Worm (Caenorhabditis elegans): ENCODE data around the gene F44E2.9.

Gene F44E2.9

ce11 chrIII:8827128-8827527 is 23.2 kb downstream of the F44E2.9 start, which contains the start of gene F54F2.9:
Gene F54F2.9 (minus strand): TSS chrIII:8827228.
- TF ChIP-seq aly-1 (tag; optimal IDR thresholded peaks at IDR 0.05) (no peak), pes-1 (GFP tag; IDR thresholded peaks at IDR 0.05) (no peak), tra-4 (tag; optimal IDR thresholded peaks at IDR 0.05) (no peak), ets-7 (tag; optimal IDR thresholded peaks at IDR 0.05) (no peak), F13C5.2 (tag; optimal IDR thresholded peaks at IDR 0.05) (no peak), flt-1 (GFP tag; IDR thresholded peaks at IDR 0.05) (no peak), hmbx-1 (tag; optimal IDR thresholded peaks at IDR 0.05) (no peak), ceh-13 (GFP tag; optimal IDR thresholded peaks at IDR 0.05) (no peak), ceh-36 (tag; optimal IDR thresholded peaks at IDR 0.05) (no peak), sea-1 (GFP tag; conservative IDR thresholded peaks at IDR 0.05) (no peak), tbx-11 (GFP tag; IDR thresholded peaks at IDR 0.05) (no peak)

ce11 chrIII:8824556-8824955 is 25.8 kb downstream of the F44E2.9 start:
- TF ChIP-seq B0310.2 (tag; optimal IDR thresholded peaks at IDR 0.05) (no peak), sea-1 (GFP tag; conservative IDR thresholded peaks at IDR 0.05) (no peak), tbx-11 (GFP tag; IDR thresholded peaks at IDR 0.05) (no peak), aly-1 (tag; optimal IDR thresholded peaks at IDR 0.05) (no peak), tbx-37 (GFP tag; conservative IDR thresholded peaks at IDR 0.05) (no peak), F13C5.2 (tag; optimal IDR thresholded peaks at IDR 0.05) (no peak), pes-1 (GFP tag; IDR thresholded peaks at IDR 0.05) (no peak), ceh-13 (GFP tag; optimal IDR thresholded peaks at IDR 0.05) (no peak), hmbx-1 (tag; optimal IDR thresholded peaks at IDR 0.05) (no peak), ceh-36 (tag; optimal IDR thresholded peaks at IDR 0.05) (no peak), flt-1 (GFP tag; IDR thresholded peaks at IDR 0.05) (no peak), ama-1 (optimal IDR thresholded peaks at IDR 0.05) (no peak), hmg-4 (GFP tag; optimal IDR thresholded peaks at IDR 0.05) (no peak), ets-7 (tag; optimal IDR thresholded peaks at IDR 0.05) (no peak)

- TF ChIP-seq ceh-36 (tag; optimal IDR thresholded peaks at IDR 0.05) (no peak), hnd-1 (tag; optimal IDR thresholded peaks at IDR 0.05) (no peak), F13C5.2 (tag; optimal IDR thresholded peaks at IDR 0.05) (no peak), ceh-13 (GFP tag; optimal IDR thresholded peaks at IDR 0.05) (no peak), tra-4 (tag; optimal IDR thresholded peaks at IDR 0.05) (no peak), flt-1 (GFP tag; IDR thresholded peaks at IDR 0.05) (no peak), tbx-37 (GFP tag; conservative IDR thresholded peaks at IDR 0.05) (no peak), tbx-11 (GFP tag; IDR thresholded peaks at IDR 0.05) (no peak), B0310.2 (tag; optimal IDR thresholded peaks at IDR 0.05) (no peak), scrt-1 (GFP tag; IDR thresholded peaks at IDR 0.05) (no peak), pes-1 (GFP tag; IDR thresholded peaks at IDR 0.05) (no peak), ama-1 (optimal IDR thresholded peaks at IDR 0.05) (no peak), ets-7 (tag; optimal IDR thresholded peaks at IDR 0.05) (no peak), sea-1 (GFP tag; conservative IDR thresholded peaks at IDR 0.05) (no peak), hmg-4 (GFP tag; optimal IDR thresholded peaks at IDR 0.05) (no peak), aly-1 (tag; optimal IDR thresholded peaks at IDR 0.05) (no peak), hmbx-1 (tag; optimal IDR thresholded peaks at IDR 0.05) (no peak)
These were observed 31.7 kb downstream of the F44E2.9 start, which contains the start of gene pat-2 for ce11 chrIII:8818599-8818998. Gene pat-2 (plus strand): TSS chrIII:8818899.

ce11 chrIII:8815699-8816098 is 34.6 kb downstream of the F44E2.9 start:
- TF ChIP-seq hnd-1 (tag; optimal IDR thresholded peaks at IDR 0.05) = no peak

- TF ChIP-seq hnd-1 (tag; optimal IDR thresholded peaks at IDR 0.05) (no peak), tbx-11 (GFP tag; IDR thresholded peaks at IDR 0.05) (no peak), sea-1 (GFP tag; conservative IDR thresholded peaks at IDR 0.05) (no peak), ama-1 (optimal IDR thresholded peaks at IDR 0.05) (no peak), aly-1 (tag; optimal IDR thresholded peaks at IDR 0.05) (no peak), hmg-4 (GFP tag; optimal IDR thresholded peaks at IDR 0.05) (no peak), tbx-37 (GFP tag; conservative IDR thresholded peaks at IDR 0.05) (no peak), B0310.2 (tag; optimal IDR thresholded peaks at IDR 0.05) (no peak), ceh-13 (GFP tag; optimal IDR thresholded peaks at IDR 0.05) (no peak), flt-1 (GFP tag; IDR thresholded peaks at IDR 0.05) (no peak), scrt-1 (GFP tag; IDR thresholded peaks at IDR 0.05) (no peak), hmbx-1 (tag; optimal IDR thresholded peaks at IDR 0.05) (no peak), ceh-36 (tag; optimal IDR thresholded peaks at IDR 0.05) (no peak)
These were observed 39.2 kb downstream of the F44E2.9 start for ce11 chrIII:8811111-8811510.

- TF ChIP-seq tra-4 (tag; optimal IDR thresholded peaks at IDR 0.05) = no peak
These were observed 40.9 kb downstream of the F44E2.9 start, which contains the start of gene prx-19 for ce11 chrIII:8809245-8809971. Gene prx-19 (minus strand): TSS chrIII:8809295.

- TF ChIP-seq ceh-13 (GFP tag; optimal IDR thresholded peaks at IDR 0.05) (no peak), ceh-36 (tag; optimal IDR thresholded peaks at IDR 0.05) (no peak), tbx-11 (GFP tag; IDR thresholded peaks at IDR 0.05) (no peak), ama-1 (optimal IDR thresholded peaks at IDR 0.05) (no peak), tbx-37 (GFP tag; conservative IDR thresholded peaks at IDR 0.05) (no peak), aly-1 (tag; optimal IDR thresholded peaks at IDR 0.05) (no peak), F13C5.2 (tag; optimal IDR thresholded peaks at IDR 0.05) (no peak), tra-4 (tag; optimal IDR thresholded peaks at IDR 0.05) (no peak), flt-1 (GFP tag; IDR thresholded peaks at IDR 0.05) (no peak), hmg-4 (GFP tag; optimal IDR thresholded peaks at IDR 0.05) (no peak), ets-7 (tag; optimal IDR thresholded peaks at IDR 0.05) (no peak), pes-1 (GFP tag; IDR thresholded peaks at IDR 0.05) (no peak), scrt-1 (GFP tag; IDR thresholded peaks at IDR 0.05) (no peak), B0310.2 (tag; optimal IDR thresholded peaks at IDR 0.05) (no peak), hnd-1 (tag; optimal IDR thresholded peaks at IDR 0.05) (no peak), sea-1 (GFP tag; conservative IDR thresholded peaks at IDR 0.05) (no peak)
These were observed 43.1 kb downstream of the F44E2.9 start, which contains the start of gene F54F2.7 for ce11 chrIII:8807246-8807645. Gene F54F2.7 (minus strand): TSS chrIII:8807346.

Measured in whole organism, early embryonic.